Worm (Caenorhabditis elegans) whole organism, L4/young adult: ENCODE results near the gene mrps-9.

Experiments used
- dao-5 ChIP-seq: sonication (generic microtip); optimal IDR thresholded peaks from 2 replicates; lab custom pipeline; 2016; ENCODE audit warnings: missing genotype, missing genetic modification characterization, moderate library complexity, missing compliant biosample characterization
- him-1 ChIP-seq: sonication (generic microtip); optimal IDR thresholded peaks from 2 replicates; lab custom pipeline; 2016; ENCODE audit warnings: missing genotype, missing genetic modification reagents, missing genetic modification characterization, missing compliant biosample characterization

ce11 chrIII:8303440-8303839 is 37.6 kb downstream of the mrps-9 start:
- TF ChIP-seq him-1 (no peak), dao-5 (tag; lab: Kevin White, UChicago) (no peak)
